Worm (Caenorhabditis elegans) whole organism, L2 larva: ENCODE measurements around the gene rap-2.

Experiments
- C34F6.9 ChIP-seq: fragments of 150-350 bp; optimal IDR thresholded peaks from 2 replicates; lab custom pipeline; 2014; ENCODE audit warnings: missing biosample characterization, missing genetic modification characterization
- F13H6.1 ChIP-seq: sonication (generic microtip); optimal IDR thresholded peaks from 2 replicates; lab custom pipeline; 2016; ENCODE audit warnings: missing genetic modification characterization, missing compliant biosample characterization
- R02D3.7 ChIP-seq: fragments of 150-350 bp; optimal IDR thresholded peaks from 2 replicates; lab custom pipeline; 2014; ENCODE audit warnings: missing biosample characterization, missing genetic modification characterization
- Y55F3AM.14 ChIP-seq: fragments of 200-800 bp; sonication (Bioruptor generic); optimal IDR thresholded peaks from 2 replicates; lab custom pipeline; 2018; ENCODE audit warnings: mild to moderate bottlenecking, missing genetic modification characterization, missing compliant biosample characterization
- ZK546.5 ChIP-seq: sonication (generic microtip); optimal IDR thresholded peaks from 2 replicates; lab custom pipeline; 2017; ENCODE audit warnings: missing biosample characterization, missing genetic modification characterization
- alr-1 ChIP-seq: fragments of 150-350 bp; optimal IDR thresholded peaks from 2 replicates; lab custom pipeline; 2014; ENCODE audit warnings: missing biosample characterization, missing genetic modification characterization
- aly-2 ChIP-seq: fragments of 150-350 bp; optimal IDR thresholded peaks from 2 replicates; lab custom pipeline; 2014; ENCODE audit warnings: missing biosample characterization, missing genetic modification characterization
- ama-1 ChIP-seq: fragments of 150-350 bp; optimal IDR thresholded peaks from 2 replicates; lab custom pipeline; 2018; ENCODE audit warnings: inconsistent platforms
- blmp-1 ChIP-seq: sonication (generic microtip); optimal IDR thresholded peaks from 2 replicates; lab custom pipeline; 2017; ENCODE audit warnings: missing genetic modification characterization, mild to moderate bottlenecking, missing compliant biosample characterization, antibody characterized with exemption, moderate library complexity; ENCODE audit not compliant: insufficient read depth
- ceh-16 ChIP-seq: fragments of 150-350 bp; optimal IDR thresholded peaks from 2 replicates; lab custom pipeline; 2014; ENCODE audit warnings: missing biosample characterization, missing genetic modification characterization
- ceh-82 ChIP-seq: fragments of 150-350 bp; optimal IDR thresholded peaks from 2 replicates; lab custom pipeline; 2014; ENCODE audit warnings: missing biosample characterization, missing genetic modification characterization
- crh-2 ChIP-seq: sonication (generic microtip); optimal IDR thresholded peaks from 2 replicates; lab custom pipeline; 2017; ENCODE audit warnings: missing biosample characterization, missing genetic modification characterization
- dmd-4 ChIP-seq: sonication (generic microtip); optimal IDR thresholded peaks from 2 replicates; lab custom pipeline; 2017; ENCODE audit warnings: missing biosample characterization, missing genetic modification characterization
- egl-27 ChIP-seq: sonication (generic microtip); optimal IDR thresholded peaks from 3 replicates; lab custom pipeline; 2017; ENCODE audit warnings: missing biosample characterization, missing genetic modification reagents, missing genetic modification characterization
- elt-1 ChIP-seq: fragments of 150-350 bp; optimal IDR thresholded peaks from 2 replicates; lab custom pipeline; 2014; ENCODE audit warnings: missing biosample characterization, missing genetic modification characterization
- elt-3 ChIP-seq: sonication (generic microtip); optimal IDR thresholded peaks from 2 replicates; lab custom pipeline; 2017; ENCODE audit warnings: missing biosample characterization, missing genetic modification characterization
- fos-1 ChIP-seq: fragments of 150-350 bp; optimal IDR thresholded peaks from 2 replicates; lab custom pipeline; 2014; ENCODE audit warnings: missing biosample characterization, missing genetic modification characterization
- gmeb-1 ChIP-seq: fragments of 150-350 bp; optimal IDR thresholded peaks from 2 replicates; lab custom pipeline; 2014; ENCODE audit warnings: missing biosample characterization, missing genetic modification characterization
- lin-11 ChIP-seq: fragments of 150-350 bp; sonication (generic microtip); optimal IDR thresholded peaks from 2 replicates; lab custom pipeline; 2014; ENCODE audit warnings: missing biosample characterization, missing genetic modification characterization, inconsistent platforms, mixed read lengths
- lin-13 ChIP-seq: fragments of 150-350 bp; optimal IDR thresholded peaks from 2 replicates; lab custom pipeline; 2014; ENCODE audit warnings: missing biosample characterization, missing genetic modification reagents, missing genetic modification characterization
- lin-39 ChIP-seq: fragments of 150-350 bp; optimal IDR thresholded peaks from 2 replicates; lab custom pipeline; 2014; ENCODE audit warnings: missing biosample characterization, missing genetic modification reagents, missing genetic modification characterization
- lsy-2 ChIP-seq, 2 experiments: fragments of 150-350 bp in 1 of 2; sonication (generic microtip) in 1 of 2; optimal IDR thresholded peaks; 2 replicates each; lab custom pipeline; 2014 to 2017; ENCODE audit warnings: missing biosample characterization in 2 of 2, missing genetic modification characterization in 2 of 2
- mab-5 ChIP-seq: fragments of 150-350 bp; optimal IDR thresholded peaks from 2 replicates; lab custom pipeline; 2014; ENCODE audit warnings: missing biosample characterization, missing genetic modification characterization
- mbf-1 ChIP-seq: sonication (generic microtip); optimal IDR thresholded peaks from 2 replicates; lab custom pipeline; 2017; ENCODE audit warnings: missing biosample characterization, missing genetic modification characterization
- mdl-1 ChIP-seq, 2 experiments: fragments of 150-350 bp in 1 of 2; sonication (generic microtip) in 1 of 2; optimal IDR thresholded peaks; 2 replicates each; lab custom pipeline; 2017; ENCODE audit warnings: missing biosample characterization in 2 of 2, missing genetic modification characterization in 2 of 2
- nhr-10 ChIP-seq: sonication (generic microtip); optimal IDR thresholded peaks from 2 replicates; lab custom pipeline; 2017; ENCODE audit warnings: missing biosample characterization, missing genetic modification characterization
- nhr-11 ChIP-seq: fragments of 150-350 bp; optimal IDR thresholded peaks from 2 replicates; lab custom pipeline; 2014; ENCODE audit warnings: missing biosample characterization, missing genetic modification characterization
- nhr-12 ChIP-seq: fragments of 150-350 bp; optimal IDR thresholded peaks from 2 replicates; lab custom pipeline; 2014; ENCODE audit warnings: missing biosample characterization, missing genetic modification characterization
- nhr-129 ChIP-seq: fragments of 150-350 bp; optimal IDR thresholded peaks from 2 replicates; lab custom pipeline; 2014; ENCODE audit warnings: missing biosample characterization, missing genetic modification characterization
- nhr-21 ChIP-seq: fragments of 150-350 bp; optimal IDR thresholded peaks from 2 replicates; lab custom pipeline; 2014; ENCODE audit warnings: missing biosample characterization, missing genetic modification characterization
- nhr-23 ChIP-seq: fragments of 150-350 bp; optimal IDR thresholded peaks from 2 replicates; lab custom pipeline; 2014; ENCODE audit warnings: missing biosample characterization, missing genetic modification reagents, missing genetic modification characterization
- nhr-237 ChIP-seq: fragments of 150-350 bp; optimal IDR thresholded peaks from 2 replicates; lab custom pipeline; 2014; ENCODE audit warnings: missing biosample characterization, missing genetic modification characterization
- nhr-25 ChIP-seq: fragments of 150-350 bp; sonication (generic microtip); optimal IDR thresholded peaks from 3 replicates; lab custom pipeline; 2014; ENCODE audit warnings: missing biosample characterization, missing genetic modification characterization
- nhr-6 ChIP-seq: fragments of 150-350 bp; optimal IDR thresholded peaks from 2 replicates; lab custom pipeline; 2014; ENCODE audit warnings: missing biosample characterization, missing genetic modification characterization
- nhr-77 ChIP-seq: fragments of 150-350 bp; optimal IDR thresholded peaks from 2 replicates; lab custom pipeline; 2014; ENCODE audit warnings: missing biosample characterization, missing genetic modification characterization
- peb-1 ChIP-seq: fragments of 150-350 bp; optimal IDR thresholded peaks from 2 replicates; lab custom pipeline; 2014; ENCODE audit warnings: missing biosample characterization, missing genetic modification characterization
- sem-4 ChIP-seq: fragments of 150-350 bp; optimal IDR thresholded peaks from 2 replicates; lab custom pipeline; 2014; ENCODE audit warnings: missing biosample characterization, missing genetic modification reagents, missing genetic modification characterization
- skn-1 ChIP-seq: sonication (generic microtip); optimal IDR thresholded peaks from 2 replicates; lab custom pipeline; 2017; ENCODE audit warnings: missing biosample characterization, missing genetic modification characterization
- sma-3 ChIP-seq: sonication (generic microtip); optimal IDR thresholded peaks from 2 replicates; lab custom pipeline; 2016; ENCODE audit warnings: missing genetic modification reagents, missing genetic modification characterization, missing compliant biosample characterization
- sma-9 ChIP-seq, 2 experiments: fragments of 150-350 bp in 1 of 2; sonication (generic microtip) in 1 of 2; optimal IDR thresholded peaks; 2 replicates each; lab custom pipeline; 2014 to 2016; ENCODE audit warnings: missing genetic modification characterization in 2 of 2, mild to moderate bottlenecking in 1 of 2, missing biosample characterization in 1 of 2, missing compliant biosample characterization in 1 of 2, missing genetic modification reagents in 1 of 2, moderate library complexity in 1 of 2
- snpc-4 ChIP-seq: fragments of 150-350 bp; optimal IDR thresholded peaks from 2 replicates; lab custom pipeline; 2014; ENCODE audit warnings: missing biosample characterization, missing genetic modification characterization
- unc-39 ChIP-seq: fragments of 150-350 bp; optimal IDR thresholded peaks from 2 replicates; lab custom pipeline; 2014; ENCODE audit warnings: missing biosample characterization, missing genetic modification characterization
- unc-55 ChIP-seq: fragments of 150-350 bp; sonication (generic microtip); optimal IDR thresholded peaks from 3 replicates; lab custom pipeline; 2014; ENCODE audit warnings: missing biosample characterization, missing genetic modification reagents, missing genetic modification characterization
- unc-62 ChIP-seq: fragments of 150-350 bp; optimal IDR thresholded peaks from 2 replicates; lab custom pipeline; 2014; ENCODE audit warnings: missing biosample characterization, missing genetic modification reagents, missing genetic modification characterization
- zag-1 ChIP-seq: fragments of 150-350 bp; optimal IDR thresholded peaks from 2 replicates; lab custom pipeline; 2014; ENCODE audit warnings: missing biosample characterization, missing genetic modification characterization
- ztf-1 ChIP-seq: fragments of 200-800 bp; sonication (Bioruptor generic); conservative IDR thresholded peaks from 2 replicates; pipeline ENCODE4 v1.3.6; 2022; ENCODE audit warnings: missing genetic modification characterization, missing compliant biosample characterization
- ztf-11 ChIP-seq: sonication (generic microtip); optimal IDR thresholded peaks from 2 replicates; lab custom pipeline; 2017; ENCODE audit warnings: missing biosample characterization, missing genetic modification characterization
- ztf-4 ChIP-seq: fragments of 150-350 bp; optimal IDR thresholded peaks from 2 replicates; lab custom pipeline; 2014; ENCODE audit warnings: missing biosample characterization, missing genetic modification characterization

rap-2 gene

DNA sequence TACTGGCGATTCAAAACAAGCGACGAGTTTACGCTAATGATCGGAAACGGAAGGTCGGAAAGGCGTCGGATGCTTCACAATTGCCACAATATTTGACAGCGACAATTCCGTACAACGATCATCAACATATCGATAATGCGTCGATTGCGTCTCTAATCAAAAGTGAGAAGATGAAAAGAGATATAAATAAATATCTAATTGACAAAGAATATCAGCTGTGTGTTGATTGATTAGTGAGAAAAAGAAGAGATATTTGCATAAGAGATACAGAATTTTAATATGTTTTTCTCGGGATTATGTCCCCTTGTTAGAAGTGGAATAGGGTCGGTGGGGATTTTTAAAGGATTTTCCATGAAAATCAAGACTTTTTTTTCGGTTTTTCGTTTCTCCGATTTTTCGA, 14.7 kb upstream of the rap-2 start:
- TF ChIP-seq nhr-11 (tag; lab: Kevin White, UChicago) = no peak
- no peak for TF ChIP-seq nhr-129 (tag; lab: Kevin White, UChicago)
- TF ChIP-seq crh-2 (tag; lab: Kevin White, UChicago) = no peak
- no peak for TF ChIP-seq peb-1
- no peak for TF ChIP-seq mdl-1 (tag; optimal IDR thresholded peaks at IDR 0.05; lab: Kevin White, UChicago)
- TF ChIP-seq lin-11 (tag; lab: Kevin White, UChicago) = no peak
- TF ChIP-seq lin-39 (tag; lab: Kevin White, UChicago) = no peak
- no peak for TF ChIP-seq unc-39 (tag; lab: Kevin White, UChicago)
- no peak for TF ChIP-seq lsy-2 (tag; optimal IDR thresholded peaks at IDR 0.05; lab: Kevin White, UChicago)
- no peak for TF ChIP-seq C34F6.9
- TF ChIP-seq nhr-25 (tag; lab: Kevin White, UChicago) = no peak
- TF ChIP-seq snpc-4 (tag; lab: Kevin White, UChicago) = no peak

DNA sequence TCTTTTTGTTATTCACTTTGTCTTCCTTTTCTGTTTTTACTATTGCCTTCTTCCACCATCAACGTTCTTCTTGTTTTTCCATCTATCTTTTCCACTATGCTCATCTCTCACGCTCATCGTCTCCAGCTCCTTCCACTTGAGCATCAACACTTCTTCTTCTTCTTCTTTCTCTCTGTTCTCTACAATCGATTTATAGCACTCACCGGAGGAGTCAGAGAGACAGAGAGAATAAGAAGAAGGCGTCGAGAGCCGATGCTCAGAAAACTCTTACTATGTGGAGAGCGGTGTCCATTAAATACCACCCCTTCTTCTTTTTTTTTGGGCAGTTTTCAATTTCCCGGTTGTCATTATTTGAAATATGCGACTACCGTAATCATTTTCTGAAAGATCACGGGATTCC, 11.0 kb upstream of the rap-2 start:
- TF ChIP-seq ztf-11 (no peak), nhr-6 (tag; lab: Kevin White, UChicago) (no peak), unc-62 (no peak), ZK546.5 (tag; lab: Kevin White, UChicago) (no peak), snpc-4 (tag; lab: Kevin White, UChicago) (no peak), R02D3.7 (tag; lab: Kevin White, UChicago) (no peak), mdl-1 (tag; optimal IDR thresholded peaks at IDR 0.05; lab: Kevin White, UChicago) (no peak), lin-39 (tag; lab: Kevin White, UChicago) (no peak), C34F6.9 (peak; percentile 62), Y55F3AM.14 (GFP tag; lab: Kevin White, UChicago) (no peak), sma-9 (GFP tag; optimal IDR thresholded peaks at IDR 0.05; lab: Kevin White, UChicago) (peak; percentile 39), sma-9 (tag; optimal IDR thresholded peaks at IDR 0.05; lab: Kevin White, UChicago) (no peak), elt-1 (tag; lab: Kevin White, UChicago) (no peak), unc-55 (GFP tag; lab: Kevin White, UChicago) (peak; percentile 82), nhr-23 (tag; lab: Kevin White, UChicago) (no peak), nhr-11 (tag; lab: Kevin White, UChicago) (no peak), lin-13 (no peak), dmd-4 (tag; lab: Kevin White, UChicago) (no peak), nhr-25 (tag; lab: Kevin White, UChicago) (no peak), nhr-10 (tag; lab: Kevin White, UChicago) (no peak), fos-1 (tag; lab: Kevin White, UChicago) (no peak), egl-27 (no peak), elt-3 (tag; lab: Kevin White, UChicago) (no peak), nhr-21 (tag; lab: Kevin White, UChicago) (no peak), unc-39 (tag; lab: Kevin White, UChicago) (no peak), alr-1 (tag; lab: Kevin White, UChicago) (no peak), blmp-1 (tag; lab: Kevin White, UChicago) (no peak), ama-1 (no peak), peb-1 (no peak), nhr-77 (no peak), gmeb-1 (tag; lab: Kevin White, UChicago) (no peak), ztf-4 (tag; lab: Kevin White, UChicago) (no peak), lin-11 (tag; lab: Kevin White, UChicago) (no peak), F13H6.1 (tag; lab: Kevin White, UChicago) (no peak), sma-3 (GFP tag; lab: Kevin White, UChicago) (no peak), ceh-16 (no peak), ztf-1 (GFP tag; lab: Robert Waterston, UW) (no peak), nhr-12 (tag; lab: Kevin White, UChicago) (no peak), aly-2 (tag; lab: Kevin White, UChicago) (no peak), ceh-82 (tag; lab: Kevin White, UChicago) (no peak), crh-2 (tag; lab: Kevin White, UChicago) (peak; percentile 32), skn-1 (tag; lab: Kevin White, UChicago) (no peak), sem-4 (tag; lab: Kevin White, UChicago) (no peak), nhr-129 (tag; lab: Kevin White, UChicago) (peak; percentile 52), zag-1 (tag; lab: Kevin White, UChicago) (peak; percentile 45), nhr-237 (tag; lab: Kevin White, UChicago) (no peak), lsy-2 (tag; optimal IDR thresholded peaks at IDR 0.05; lab: Kevin White, UChicago) (peak in 1 of 2 experiments; percentile 35), mbf-1 (tag; lab: Kevin White, UChicago) (no peak), mab-5 (tag; lab: Kevin White, UChicago) (peak; percentile 11)
